Fruit fly (Drosophila melanogaster) whole organism, wandering third instar larva: ENCODE data around the gene Ilp4.
A peak's percentile ranks its signal among the peaks of the same experiment; 100 is the strongest.

ENCODE experiments used
- Abd-B ChIP-seq: fragments of >200 bp; optimal IDR thresholded peaks from 2 replicates; lab custom pipeline; 2017; ENCODE audit warnings: missing biosample characterization, missing genetic modification characterization
- CG32264 ChIP-seq: fragments of 200-800 bp; sonication (Bioruptor generic); optimal IDR thresholded peaks from 2 replicates; lab custom pipeline; 2016; ENCODE audit warnings: missing biosample characterization, missing genetic modification characterization
- CG9705 ChIP-seq: fragments of 200-800 bp; sonication (Bioruptor generic); optimal IDR thresholded peaks from 2 replicates; lab custom pipeline; 2018; ENCODE audit warnings: missing biosample characterization, mild to moderate bottlenecking, missing genetic modification characterization
- CrebA ChIP-seq: fragments of 200-800 bp; sonication (Bioruptor generic); optimal IDR thresholded peaks from 2 replicates; lab custom pipeline; 2016; ENCODE audit warnings: missing biosample characterization, mild to moderate bottlenecking, missing genetic modification characterization, borderline replicate concordance
- Dfd ChIP-seq: fragments of >200 bp; optimal IDR thresholded peaks from 2 replicates; lab custom pipeline; 2017; ENCODE audit warnings: missing biosample characterization, missing genetic modification characterization
- Dif ChIP-seq: fragments of 200-275, 200-300 bp; sonication (Bioruptor generic); optimal IDR thresholded peaks from 2 replicates; lab custom pipeline; 2018; ENCODE audit warnings: missing biosample characterization, missing genetic modification characterization; ENCODE audit not compliant: partially characterized antibody
- GATAd ChIP-seq: sonication (Bioruptor generic); optimal IDR thresholded peaks from 2 replicates; lab custom pipeline; 2016; ENCODE audit warnings: missing biosample characterization, missing genetic modification characterization
- HLH106 ChIP-seq: fragments of 200-800 bp; optimal IDR thresholded peaks from 3 replicates; lab custom pipeline; 2019; ENCODE audit warnings: missing biosample characterization, mild to moderate bottlenecking, missing genetic modification characterization, moderate library complexity
- Hnf4 ChIP-seq: fragments of 200-800 bp; sonication (Bioruptor generic); optimal IDR thresholded peaks from 2 replicates; lab custom pipeline; 2016; ENCODE audit warnings: missing biosample characterization, mild to moderate bottlenecking, missing genetic modification characterization
- Jra ChIP-seq: sonication (Bioruptor generic); optimal IDR thresholded peaks from 2 replicates; lab custom pipeline; 2016; ENCODE audit warnings: missing biosample characterization, missing genetic modification characterization
- Mio ChIP-seq: sonication (Bioruptor generic); optimal IDR thresholded peaks from 2 replicates; lab custom pipeline; 2016; ENCODE audit warnings: missing biosample characterization, missing genetic modification characterization
- Myc ChIP-seq: fragments of >200 bp; optimal IDR thresholded peaks from 2 replicates; lab custom pipeline; 2017
- N ChIP-seq: fragments of >200 bp; optimal IDR thresholded peaks from 2 replicates; lab custom pipeline; 2018; ENCODE audit warnings: missing biosample characterization, missing external identifiers, missing genetic modification characterization
- OdsH ChIP-seq: fragments of 200-800 bp; sonication (Bioruptor generic); optimal IDR thresholded peaks from 2 replicates; lab custom pipeline; 2016; ENCODE audit warnings: missing biosample characterization, mild to moderate bottlenecking, missing genetic modification characterization
- Rel ChIP-seq, 2 experiments: fragments of 200-800 bp; sonication (Bioruptor generic) in 1 of 2; optimal IDR thresholded peaks; 2 replicates in 1 of 2; 3 replicates in 1 of 2; lab custom pipeline; 2016 to 2019; ENCODE audit warnings: mild to moderate bottlenecking in 2 of 2, missing biosample characterization in 2 of 2, missing genetic modification characterization in 2 of 2, moderate library complexity in 1 of 2
- Sp1 ChIP-seq: fragments of 200-800 bp; sonication (Bioruptor generic); optimal IDR thresholded peaks from 3 replicates; lab custom pipeline; 2019; ENCODE audit warnings: missing biosample characterization, mild to moderate bottlenecking, missing genetic modification characterization, moderate library complexity
- Vsx2 ChIP-seq: fragments of 200-300, 225-300 bp; sonication (Bioruptor generic); optimal IDR thresholded peaks from 2 replicates; lab custom pipeline; 2018; ENCODE audit warnings: missing biosample characterization, missing genetic modification characterization; ENCODE audit not compliant: partially characterized antibody
- br ChIP-seq: fragments of 200-800 bp; sonication (Bioruptor generic); optimal IDR thresholded peaks from 2 replicates; lab custom pipeline; 2016; ENCODE audit warnings: missing biosample characterization, missing genetic modification characterization
- brk ChIP-seq: fragments of 200-800 bp; sonication (Bioruptor generic); optimal IDR thresholded peaks from 2 replicates; lab custom pipeline; 2016; ENCODE audit warnings: missing biosample characterization, mild to moderate bottlenecking, missing genetic modification characterization
- dl ChIP-seq, 2 experiments: fragments of 175-275, 200-275 bp in 1 of 2; fragments of 200-275 bp in 1 of 2; sonication (Bioruptor generic); optimal IDR thresholded peaks; lab custom pipeline; 2018; ENCODE audit warnings: mild to moderate bottlenecking in 2 of 2, missing biosample characterization in 2 of 2, missing genetic modification characterization in 2 of 2, moderate library complexity in 2 of 2; ENCODE audit not compliant: partially characterized antibody in 2 of 2, insufficient read depth in 1 of 2
- dmrt93B ChIP-seq: fragments of 200-800 bp; sonication (Bioruptor generic); optimal IDR thresholded peaks from 2 replicates; lab custom pipeline; 2018; ENCODE audit warnings: missing biosample characterization, mild to moderate bottlenecking, missing genetic modification characterization
- dsf ChIP-seq: sonication (Bioruptor generic); optimal IDR thresholded peaks from 2 replicates; lab custom pipeline; 2016; ENCODE audit warnings: missing biosample characterization, missing genetic modification characterization, borderline replicate concordance
- ey ChIP-seq: fragments of 200-800 bp; sonication (Bioruptor generic); optimal IDR thresholded peaks from 2 replicates; lab custom pipeline; 2016; ENCODE audit warnings: missing biosample characterization, missing genetic modification characterization
- foxo ChIP-seq, 2 experiments: fragments of 200-800 bp; sonication (Bioruptor generic); optimal IDR thresholded peaks; 2 replicates in 1 of 2; 3 replicates in 1 of 2; lab custom pipeline; 2016 to 2017; ENCODE audit warnings: missing biosample characterization in 2 of 2, missing genetic modification characterization in 2 of 2
- fru ChIP-seq: fragments of 200-800 bp; sonication (Bioruptor generic); optimal IDR thresholded peaks from 3 replicates; lab custom pipeline; 2016; ENCODE audit warnings: missing biosample characterization, mild to moderate bottlenecking, missing genetic modification characterization
- h ChIP-seq: fragments of 200-800 bp; sonication (Bioruptor generic); optimal IDR thresholded peaks from 3 replicates; lab custom pipeline; 2016; ENCODE audit warnings: missing biosample characterization, mild to moderate bottlenecking, missing genetic modification characterization
- jim ChIP-seq: fragments of 175-275, 200-325 bp; sonication (Bioruptor generic); optimal IDR thresholded peaks from 2 replicates; lab custom pipeline; 2016; ENCODE audit warnings: missing biosample characterization, mild to moderate bottlenecking, missing genetic modification characterization
- lola ChIP-seq: fragments of >200 bp; optimal IDR thresholded peaks from 2 replicates; lab custom pipeline; 2017; ENCODE audit warnings: missing biosample characterization, missing genetic modification characterization
- pan ChIP-seq: fragments of >200 bp; optimal IDR thresholded peaks from 2 replicates; lab custom pipeline; 2017
- psq ChIP-seq: fragments of 200-800 bp; sonication (Bioruptor generic); optimal IDR thresholded peaks from 3 replicates; lab custom pipeline; 2017; ENCODE audit warnings: missing biosample characterization, mild to moderate bottlenecking, missing genetic modification characterization, moderate library complexity
- rgr ChIP-seq: fragments of 200-800 bp; sonication (Bioruptor generic); optimal IDR thresholded peaks from 3 replicates; lab custom pipeline; 2016; ENCODE audit warnings: missing biosample characterization, mild to moderate bottlenecking, missing genetic modification characterization
- usp ChIP-seq: fragments of >200 bp; optimal IDR thresholded peaks from 2 replicates; lab custom pipeline; 2017; ENCODE audit warnings: missing biosample characterization, missing genetic modification characterization
- woc ChIP-seq: sonication (Bioruptor generic); optimal IDR thresholded peaks from 2 replicates; lab custom pipeline; 2016; ENCODE audit warnings: missing biosample characterization, mild to moderate bottlenecking, missing genetic modification characterization

Gene Ilp4

dm6 chr3L:9829639-9830341 is 25.7 kb upstream of the Ilp4 start:
- TF ChIP-seq OdsH (GFP tag; lab: Kevin White, UChicago) (no peak), Dfd (peak; percentile 2), CrebA (GFP tag; lab: Kevin White, UChicago) (no peak), ey (GFP tag; lab: Kevin White, UChicago) (no peak)
- TF ChIP-seq, all 38 proteins: peak for 1

- TF ChIP-seq Sp1 (GFP tag; lab: Kevin White, UChicago) (no peak), Myc (lab: Kevin White, UChicago) (no peak), woc (GFP tag; lab: Kevin White, UChicago) (no peak), pan (lab: Kevin White, UChicago) (no peak), Vsx2 (GFP tag; lab: Kevin White, UChicago) (no peak), foxo (GFP tag; optimal IDR thresholded peaks at IDR 0.05; lab: Kevin White, UChicago) (no peak), jim (no peak), lola (no peak), HLH106 (tag; lab: Kevin White, UChicago) (no peak), usp (no peak), Mio (no peak), N (GFP tag; lab: Kevin White, UChicago) (no peak), GATAd (no peak), dmrt93B (GFP tag; lab: Kevin White, UChicago) (no peak), psq (GFP tag; lab: Kevin White, UChicago) (no peak), dsf (no peak), dl (GFP tag; optimal IDR thresholded peaks at IDR 0.05; lab: Kevin White, UChicago; ENCODE audit: insufficient read depth in 1 of 2, partially characterized antibody in 2 of 2) (no peak), brk (no peak)
- TF ChIP-seq, all 38 proteins: peak for 0
Measured at dm6 chr3L:9829154-9829553, 25.1 kb upstream of the Ilp4 start.

dm6 chr3L:9824226-9824625 is 20.2 kb upstream of the Ilp4 start:
- no peak for TF ChIP-seq dmrt93B (GFP tag; lab: Kevin White, UChicago)
- TF ChIP-seq brk, result no peak
- TF ChIP-seq jim, result no peak
- no peak for TF ChIP-seq CrebA (GFP tag; lab: Kevin White, UChicago)
- TF ChIP-seq woc (GFP tag; lab: Kevin White, UChicago), result no peak
- no peak for TF ChIP-seq rgr (GFP tag; lab: Kevin White, UChicago)
- TF ChIP-seq ey (GFP tag; lab: Kevin White, UChicago), result no peak
- no peak for TF ChIP-seq Jra (GFP tag; lab: Kevin White, UChicago)
- TF ChIP-seq br (GFP tag; lab: Kevin White, UChicago), result no peak
- TF ChIP-seq Dif (GFP tag; lab: Kevin White, UChicago), result no peak
- no peak for TF ChIP-seq Hnf4 (GFP tag; lab: Kevin White, UChicago)
- TF ChIP-seq pan (lab: Kevin White, UChicago), result no peak
- TF ChIP-seq dsf, result no peak
- TF ChIP-seq h (GFP tag; lab: Kevin White, UChicago), result no peak
- TF ChIP-seq psq (GFP tag; lab: Kevin White, UChicago), result no peak
- no peak for TF ChIP-seq OdsH (GFP tag; lab: Kevin White, UChicago)
- TF ChIP-seq lola, result no peak
- TF ChIP-seq GATAd, result no peak
- no peak for TF ChIP-seq Vsx2 (GFP tag; lab: Kevin White, UChicago)
- TF ChIP-seq CG32264 (GFP tag; lab: Kevin White, UChicago), result no peak
- TF ChIP-seq, all 38 proteins: peak for 0

- TF ChIP-seq Jra (GFP tag; lab: Kevin White, UChicago), result no peak
- TF ChIP-seq Abd-B, result no peak
- TF ChIP-seq Hnf4 (GFP tag; lab: Kevin White, UChicago), result no peak
- no peak for TF ChIP-seq pan (lab: Kevin White, UChicago)
- TF ChIP-seq Vsx2 (GFP tag; lab: Kevin White, UChicago), result no peak
- no peak for TF ChIP-seq OdsH (GFP tag; lab: Kevin White, UChicago)
- no peak for TF ChIP-seq CG32264 (GFP tag; lab: Kevin White, UChicago)
- no peak for TF ChIP-seq lola
- no peak for TF ChIP-seq CG9705 (GFP tag; lab: Kevin White, UChicago)
- TF ChIP-seq h (GFP tag; lab: Kevin White, UChicago), result no peak
- no peak for TF ChIP-seq usp
- TF ChIP-seq dsf, result no peak
- TF ChIP-seq fru (GFP tag; lab: Kevin White, UChicago), result no peak
- no peak for TF ChIP-seq jim
- TF ChIP-seq HLH106 (tag; lab: Kevin White, UChicago), result no peak
- TF ChIP-seq psq (GFP tag; lab: Kevin White, UChicago), result no peak
- no peak for TF ChIP-seq Rel (GFP tag; optimal IDR thresholded peaks at IDR 0.05; lab: Kevin White, UChicago)
- TF ChIP-seq Rel (tag; optimal IDR thresholded peaks at IDR 0.05; lab: Kevin White, UChicago), result no peak
- no peak for TF ChIP-seq foxo (GFP tag; optimal IDR thresholded peaks at IDR 0.05; lab: Kevin White, UChicago)
- TF ChIP-seq ey (GFP tag; lab: Kevin White, UChicago), result no peak
Measured at dm6 chr3L:9823797-9824196, 19.7 kb upstream of the Ilp4 start, which contains the start of gene Ilp5. Ilp5 (minus strand) TSS chr3L:9823897.
